Worm (Caenorhabditis elegans): Measurements from ENCODE around the gene tos-1.

DNA sequence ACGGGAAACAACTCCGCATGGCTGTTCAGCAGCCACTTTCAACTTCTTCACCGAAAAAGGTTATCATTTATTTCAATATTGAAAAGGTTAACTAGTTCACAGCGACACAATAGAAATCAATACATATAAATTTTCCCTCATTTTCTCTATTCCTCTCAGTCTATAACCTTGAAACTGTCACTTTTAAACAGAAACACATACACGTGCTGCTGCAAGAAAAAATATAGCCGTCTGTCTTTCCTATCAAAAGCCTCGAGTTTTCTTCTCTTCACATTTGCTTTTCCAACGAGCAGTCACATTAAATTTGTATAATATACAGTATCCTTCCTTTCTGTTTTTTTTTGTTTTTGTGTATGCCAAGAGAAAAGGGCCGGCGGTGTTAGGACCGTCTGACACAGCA, 19.8 kb downstream of the tos-1 start:
- TF ChIP-seq T20F7.1 (GFP tag; optimal IDR thresholded peaks at IDR 0.05) (no peak), lsy-2 (tag; optimal IDR thresholded peaks at IDR 0.05) (no peak), zip-2 (tag; optimal IDR thresholded peaks at IDR 0.05) (no peak), daf-12 (tag; optimal IDR thresholded peaks at IDR 0.05) (no peak), ceh-82 (tag; optimal IDR thresholded peaks at IDR 0.05) (no peak), snpc-4 (tag; optimal IDR thresholded peaks at IDR 0.05) (no peak), ceh-44 (GFP tag; IDR thresholded peaks at IDR 0.05) (no peak), nhr-28 (tag; optimal IDR thresholded peaks at IDR 0.05) (no peak), nhr-11 (tag; optimal IDR thresholded peaks at IDR 0.05) (no peak), nhr-237 (tag; optimal IDR thresholded peaks at IDR 0.05) (no peak)

All from whole organism, L4 larva.